Worm (Caenorhabditis elegans): ENCODE measurements around the gene swsn-4.

DNA sequence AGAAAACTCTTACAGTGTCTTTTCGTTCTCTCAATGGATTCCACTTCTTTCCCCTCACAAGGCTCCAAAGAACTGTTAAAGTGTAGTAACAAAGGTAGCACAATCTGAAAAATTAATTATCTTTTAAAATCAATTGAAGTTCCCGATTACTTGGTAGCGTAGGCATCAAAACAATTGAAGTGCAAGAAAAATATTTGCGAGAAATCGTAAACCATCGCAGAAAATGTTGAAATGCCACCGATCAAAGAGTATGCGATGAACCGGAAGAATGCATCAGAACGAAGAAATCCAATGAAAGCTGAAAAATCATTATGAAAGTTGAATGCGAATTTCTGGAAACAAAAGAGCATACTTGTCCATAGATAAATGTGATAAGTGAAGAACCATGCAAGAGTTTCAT, 20.7 kb downstream of the swsn-4 start:
- TF ChIP-seq ceh-8 (GFP tag; optimal IDR thresholded peaks at IDR 0.05) (no peak), ztf-4 (tag; optimal IDR thresholded peaks at IDR 0.05) (no peak)

Data from whole organism, L1 larva.